Fruit fly (Drosophila melanogaster) whole organism, prepupa: ENCODE data around the gene CG32081.

Experiments
- CG6163 ChIP-seq: fragments of 200-800 bp; sonication (Bioruptor generic); IDR thresholded peaks from 3 replicates; pipeline ENCODE4 v1.3.6; 2022; ENCODE audit warnings: missing biosample characterization, missing genetic modification characterization
- achi ChIP-seq: fragments of 200-800 bp; sonication (Bioruptor generic); optimal IDR thresholded peaks from 3 replicates; lab custom pipeline; 2016; ENCODE audit warnings: missing biosample characterization, missing genetic modification characterization
- acj6 ChIP-seq: fragments of 200-800 bp; sonication (Bioruptor generic); optimal IDR thresholded peaks from 3 replicates; lab custom pipeline; 2016; ENCODE audit warnings: missing biosample characterization, missing genetic modification characterization

DNA sequence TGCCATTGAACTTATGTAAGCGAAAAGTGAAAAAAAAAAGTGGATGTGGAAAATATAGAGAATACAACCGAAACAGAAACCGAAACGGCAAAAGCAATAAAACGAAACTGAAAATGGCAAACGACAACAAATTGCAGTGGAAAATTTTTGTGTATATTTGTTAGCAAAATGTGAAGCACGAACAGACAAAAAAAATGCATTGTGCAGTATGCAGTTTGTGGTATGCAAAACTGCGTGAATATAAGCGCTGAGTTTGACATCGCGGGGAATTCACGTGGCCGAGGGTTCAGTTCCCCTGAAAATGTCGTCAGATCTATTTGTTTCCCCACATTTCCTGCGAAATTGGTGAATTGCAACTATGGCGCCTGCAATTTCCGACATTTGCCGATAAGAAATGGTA lies 16.3 kb downstream of the CG32081 start:
- TF ChIP-seq acj6 = no peak
- TF ChIP-seq CG6163 (GFP tag; lab: Robert Waterston, UW) = no peak
- TF ChIP-seq achi (GFP tag; lab: Kevin White, UChicago) = no peak
